Worm (Caenorhabditis elegans) whole organism, midembryonic: ENCODE results near the gene hpd-1.
A peak's percentile ranks its signal among the peaks of the same experiment; 100 is the strongest.

Experiments used
- T22C8.4 ChIP-seq: fragments of 200-800 bp; sonication (Bioruptor generic); IDR thresholded peaks from 2 replicates; pipeline ENCODE4 v1.3.6; 2022; ENCODE audit warnings: missing genetic modification characterization, missing compliant biosample characterization
- cog-1 ChIP-seq: sonication (generic microtip); optimal IDR thresholded peaks from 2 replicates; lab custom pipeline; 2016; ENCODE audit warnings: missing genetic modification characterization, missing compliant biosample characterization
- flt-1 ChIP-seq: fragments of 200-800 bp; sonication (Bioruptor generic); IDR thresholded peaks from 2 replicates; pipeline ENCODE4 v1.3.6; 2022; ENCODE audit warnings: missing genetic modification characterization, missing compliant biosample characterization
- klf-2 ChIP-seq: fragments of 200-800 bp; sonication (Bioruptor generic); conservative IDR thresholded peaks from 2 replicates; pipeline ENCODE4 v1.3.6; 2022; ENCODE audit warnings: missing genetic modification reagents, missing genetic modification characterization, missing compliant biosample characterization
- med-1 ChIP-seq: sonication (generic microtip); optimal IDR thresholded peaks from 2 replicates; lab custom pipeline; 2017; ENCODE audit warnings: missing genetic modification characterization, mild to moderate bottlenecking, missing compliant biosample characterization, antibody characterized with exemption, missing genetic modification reagents; ENCODE audit not compliant: insufficient read depth
- ref-1 ChIP-seq: fragments of 200-800 bp; sonication (Bioruptor generic); conservative IDR thresholded peaks from 2 replicates; pipeline ENCODE4 v1.3.6; 2022; ENCODE audit warnings: missing genetic modification reagents, missing genetic modification characterization, missing compliant biosample characterization
- tab-1 ChIP-seq: fragments of 200-800 bp; sonication (Bioruptor generic); IDR thresholded peaks from 2 replicates; pipeline ENCODE4 v1.3.6; 2022; ENCODE audit warnings: missing genetic modification characterization, missing compliant biosample characterization
- ztf-23 ChIP-seq: fragments of 200-800 bp; sonication (Bioruptor generic); IDR thresholded peaks from 2 replicates; pipeline ENCODE4 v1.3.6; 2022; ENCODE audit warnings: missing genetic modification reagents, missing genetic modification characterization, missing compliant biosample characterization
- ztf-29 ChIP-seq: fragments of 200-800 bp; sonication (Bioruptor generic); IDR thresholded peaks from 2 replicates; pipeline ENCODE4 v1.3.6; 2022; ENCODE audit warnings: missing genetic modification reagents, missing genetic modification characterization, missing compliant biosample characterization

hpd-1 gene

DNA sequence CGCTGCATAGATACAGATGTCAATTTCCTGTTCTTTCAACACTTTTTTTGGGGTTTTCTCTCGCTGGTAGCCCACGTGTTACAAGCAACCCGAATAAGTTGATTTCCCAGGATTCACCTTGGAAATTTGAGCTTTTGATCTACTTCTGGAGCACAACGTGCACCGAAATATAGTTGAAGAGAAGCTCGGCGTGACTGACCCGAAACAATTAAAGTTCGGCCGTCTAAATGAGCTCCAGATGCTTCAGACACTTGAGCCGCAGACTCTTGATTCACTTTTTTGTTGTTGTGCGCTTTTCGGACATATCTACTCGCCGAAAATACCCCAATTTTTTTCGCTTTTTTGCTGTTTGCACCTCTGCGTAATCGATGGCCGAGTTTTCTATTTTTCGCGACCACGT, 16.4 kb upstream of the hpd-1 start:
- TF ChIP-seq ztf-23 (no peak), cog-1 (tag; lab: Kevin White, UChicago) (no peak)

DNA sequence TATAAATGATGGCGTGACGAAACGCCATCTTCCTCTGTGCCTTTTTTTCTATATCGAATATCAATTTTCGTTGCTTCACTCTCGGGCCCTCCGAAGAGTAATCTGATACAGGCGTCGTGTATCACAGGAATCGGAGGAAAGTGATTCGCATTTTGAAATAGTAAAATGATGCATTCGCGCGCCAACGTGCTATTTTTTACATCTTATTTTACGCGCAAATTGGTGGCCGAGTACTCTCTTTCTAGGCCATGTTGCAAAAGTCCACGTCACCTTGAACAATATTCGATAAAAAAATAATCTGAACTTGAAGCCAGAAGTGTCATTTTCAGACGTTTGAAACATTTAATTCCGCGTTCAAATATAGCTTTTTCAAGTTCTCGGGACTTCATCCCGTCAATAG, 15.7 kb upstream of the hpd-1 start:
- TF ChIP-seq ztf-23: no peak
- TF ChIP-seq ztf-29 (GFP tag; lab: Robert Waterston, UW): no peak
- no peak for TF ChIP-seq flt-1 (GFP tag; lab: Robert Waterston, UW)
- TF ChIP-seq tab-1 (GFP tag; lab: Robert Waterston, UW): no peak
- no peak for TF ChIP-seq klf-2 (GFP tag; lab: Robert Waterston, UW)
- no peak for TF ChIP-seq ref-1 (GFP tag; lab: Robert Waterston, UW)
- TF ChIP-seq med-1 (GFP tag; lab: Kevin White, UChicago): no peak
- TF ChIP-seq cog-1 (tag; lab: Kevin White, UChicago): no peak
- no peak for TF ChIP-seq T22C8.4

DNA sequence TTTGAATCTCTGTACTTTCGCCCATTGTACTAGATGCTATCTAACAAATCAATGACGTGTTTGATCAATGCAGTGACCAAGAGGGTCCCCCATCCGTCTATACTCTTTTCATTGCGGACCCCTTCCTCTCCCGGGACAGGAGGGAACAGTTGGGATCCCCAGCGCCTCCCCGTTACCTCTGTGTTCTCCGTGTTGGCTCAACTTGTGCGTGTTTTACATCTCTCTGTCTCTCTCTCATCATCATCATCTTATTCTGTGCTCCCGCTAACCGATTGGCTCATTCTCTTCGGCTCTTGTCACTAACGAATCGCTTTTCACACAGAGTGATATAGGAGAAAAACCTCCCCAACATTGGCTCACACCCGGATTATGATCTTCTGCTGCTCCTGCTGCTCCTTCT, 14.8 kb upstream of the hpd-1 start, which contains the start of gene unc-49:
TSS of gene unc-49 (plus strand) at position 240 of the 400 bp plus-strand sequence.
- no peak for TF ChIP-seq med-1 (GFP tag; lab: Kevin White, UChicago)
- no peak for TF ChIP-seq flt-1 (GFP tag; lab: Robert Waterston, UW)
- TF ChIP-seq klf-2 (GFP tag; lab: Robert Waterston, UW): no peak
- TF ChIP-seq tab-1 (GFP tag; lab: Robert Waterston, UW): no peak
- no peak for TF ChIP-seq ztf-23
- no peak for TF ChIP-seq ref-1 (GFP tag; lab: Robert Waterston, UW)
- TF ChIP-seq cog-1 (tag; lab: Kevin White, UChicago): no peak
- TF ChIP-seq T22C8.4: no peak
- TF ChIP-seq ztf-29 (GFP tag; lab: Robert Waterston, UW): no peak

DNA sequence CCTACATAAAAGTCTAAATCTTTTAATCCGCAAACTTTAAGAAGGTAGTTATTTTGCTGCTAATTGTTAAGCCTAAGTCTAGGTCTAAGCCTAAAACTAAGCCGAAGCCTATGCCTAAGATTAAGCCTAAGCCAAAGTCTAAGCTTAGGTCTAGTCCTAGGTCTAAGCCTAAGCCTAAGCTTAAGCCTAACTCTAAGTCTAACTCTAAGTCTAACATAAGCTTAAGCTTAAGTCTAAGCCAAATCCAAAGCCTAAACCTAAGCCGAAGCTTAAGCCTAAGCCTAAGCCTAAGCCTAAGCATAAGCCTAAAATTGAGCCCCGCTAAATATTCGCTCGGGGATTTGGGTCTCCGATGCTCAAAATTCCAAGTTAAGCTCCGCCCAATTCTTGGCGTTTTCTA, 14.1 kb upstream of the hpd-1 start:
- TF ChIP-seq ztf-29 (GFP tag; lab: Robert Waterston, UW): peak; percentile 14; the same call in 1 of the 2 replicates
- TF ChIP-seq cog-1 (tag; lab: Kevin White, UChicago): no peak

DNA sequence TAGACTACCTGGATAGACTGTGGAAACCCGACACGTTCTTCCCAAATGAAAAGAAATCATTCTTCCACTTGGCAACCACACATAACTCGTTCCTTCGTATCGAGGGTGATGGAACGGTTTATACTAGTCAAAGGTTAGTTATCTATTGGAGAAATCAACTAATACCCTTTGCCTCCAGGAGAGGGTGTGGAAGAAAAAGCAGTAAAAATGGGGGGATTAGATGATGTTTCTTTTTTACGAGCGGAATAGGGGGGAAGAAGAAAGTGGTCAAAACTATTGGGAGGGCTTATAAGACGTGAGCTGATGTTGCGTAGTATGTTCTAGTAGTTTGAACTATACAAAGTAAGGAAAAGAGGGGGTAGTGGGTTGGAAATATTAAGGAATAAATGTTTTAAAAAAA, 12.3 kb upstream of the hpd-1 start:
- TF ChIP-seq flt-1 (GFP tag; lab: Robert Waterston, UW) (no peak), T22C8.4 (no peak), med-1 (GFP tag; lab: Kevin White, UChicago) (no peak), ztf-29 (GFP tag; lab: Robert Waterston, UW) (no peak), ref-1 (GFP tag; lab: Robert Waterston, UW) (no peak), tab-1 (GFP tag; lab: Robert Waterston, UW) (no peak), ztf-23 (no peak), cog-1 (tag; lab: Kevin White, UChicago) (no peak), klf-2 (GFP tag; lab: Robert Waterston, UW) (no peak)

DNA sequence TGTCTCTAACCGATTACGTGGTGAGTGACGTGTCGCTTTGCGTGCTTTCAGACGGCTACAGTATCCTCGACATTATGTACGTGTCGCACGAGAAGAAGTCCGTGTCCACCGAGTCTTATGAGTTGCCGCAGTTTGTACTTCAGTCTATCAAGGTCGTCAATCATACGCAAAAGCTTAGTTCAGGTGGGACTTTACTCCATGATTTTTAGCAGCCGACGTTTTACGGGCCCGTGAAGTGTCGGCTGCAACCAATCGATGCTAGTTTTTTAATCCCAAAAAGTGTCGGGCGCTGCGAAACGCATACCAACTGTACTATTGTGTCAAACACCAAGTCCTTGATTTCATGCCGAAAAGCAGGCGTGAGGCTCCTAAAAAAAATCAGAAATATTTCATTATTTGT, 10.5 kb upstream of the hpd-1 start:
- TF ChIP-seq cog-1 (tag; lab: Kevin White, UChicago) (no peak), T22C8.4 (no peak), ref-1 (GFP tag; lab: Robert Waterston, UW) (no peak), ztf-23 (no peak), tab-1 (GFP tag; lab: Robert Waterston, UW) (no peak), klf-2 (GFP tag; lab: Robert Waterston, UW) (no peak), ztf-29 (GFP tag; lab: Robert Waterston, UW) (no peak), flt-1 (GFP tag; lab: Robert Waterston, UW) (no peak), med-1 (GFP tag; lab: Kevin White, UChicago) (no peak)

DNA sequence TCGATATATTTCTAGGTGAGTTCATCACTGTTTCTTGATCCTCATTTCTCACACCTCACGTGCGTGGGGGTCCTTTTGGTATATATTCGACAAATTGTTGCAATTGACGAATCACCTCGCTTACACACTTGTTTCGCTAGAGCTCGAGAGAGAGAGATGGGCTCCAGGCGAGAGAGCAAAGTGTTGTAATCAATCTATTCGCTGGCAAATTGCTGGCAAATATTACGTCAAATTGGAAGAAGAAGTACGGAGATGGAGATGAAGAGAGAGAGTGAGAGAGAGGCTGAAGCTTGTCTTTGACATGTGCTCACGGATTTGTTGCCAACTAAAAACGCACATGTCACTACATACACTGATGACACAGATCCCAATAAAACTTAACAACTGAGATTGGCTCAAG, 9.4 kb upstream of the hpd-1 start:
- TF ChIP-seq ref-1 (GFP tag; lab: Robert Waterston, UW) (no peak), cog-1 (tag; lab: Kevin White, UChicago) (no peak), ztf-29 (GFP tag; lab: Robert Waterston, UW) (no peak), ztf-23 (no peak), klf-2 (GFP tag; lab: Robert Waterston, UW) (no peak), tab-1 (GFP tag; lab: Robert Waterston, UW) (no peak)

DNA sequence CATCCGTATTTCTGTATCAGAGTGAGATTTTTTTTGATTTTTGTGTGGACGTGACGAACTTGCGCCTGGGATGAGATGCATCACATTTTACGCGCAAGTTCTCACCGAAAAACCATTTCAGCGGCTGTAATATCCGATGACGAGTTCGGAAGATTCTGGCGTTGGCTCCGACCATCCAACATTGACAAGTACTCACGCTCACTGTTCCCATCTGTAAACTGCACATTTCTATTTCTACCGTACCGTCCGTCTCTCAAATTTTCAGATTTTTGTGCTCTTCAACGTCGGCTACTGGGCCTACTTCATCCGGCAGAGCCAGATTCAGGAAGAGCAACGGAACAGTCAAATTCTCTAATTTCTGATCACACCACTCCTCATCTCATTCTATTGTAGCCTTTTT, 7.9 kb upstream of the hpd-1 start:
- TF ChIP-seq tab-1 (GFP tag; lab: Robert Waterston, UW) (no peak), ref-1 (GFP tag; lab: Robert Waterston, UW) (no peak), med-1 (GFP tag; lab: Kevin White, UChicago) (no peak), cog-1 (tag; lab: Kevin White, UChicago) (no peak), T22C8.4 (no peak), flt-1 (GFP tag; lab: Robert Waterston, UW) (no peak), ztf-29 (GFP tag; lab: Robert Waterston, UW) (no peak), klf-2 (GFP tag; lab: Robert Waterston, UW) (no peak), ztf-23 (no peak)

DNA sequence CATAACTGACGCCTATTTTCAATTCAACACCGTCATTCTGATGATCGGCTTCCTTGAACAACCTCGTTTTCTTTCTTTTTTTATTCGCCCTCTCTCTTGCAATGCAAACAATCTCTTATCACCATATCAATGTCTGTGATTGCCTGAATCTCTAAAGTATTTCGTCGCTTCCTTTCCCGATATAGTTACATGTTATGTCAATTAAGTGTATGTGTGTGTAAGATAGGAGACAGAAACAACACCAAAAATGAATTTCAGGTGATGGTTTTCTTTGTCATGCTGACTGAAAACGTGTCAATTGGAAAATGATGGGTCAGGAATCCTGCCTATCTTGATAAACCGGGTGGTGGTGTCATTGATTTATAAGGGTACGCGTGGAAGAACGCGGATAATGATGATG, 2.0 kb upstream of the hpd-1 start:
- TF ChIP-seq ztf-23 (no peak), flt-1 (GFP tag; lab: Robert Waterston, UW) (no peak), klf-2 (GFP tag; lab: Robert Waterston, UW) (no peak), T22C8.4 (no peak), tab-1 (GFP tag; lab: Robert Waterston, UW) (no peak), ztf-29 (GFP tag; lab: Robert Waterston, UW) (no peak)

DNA sequence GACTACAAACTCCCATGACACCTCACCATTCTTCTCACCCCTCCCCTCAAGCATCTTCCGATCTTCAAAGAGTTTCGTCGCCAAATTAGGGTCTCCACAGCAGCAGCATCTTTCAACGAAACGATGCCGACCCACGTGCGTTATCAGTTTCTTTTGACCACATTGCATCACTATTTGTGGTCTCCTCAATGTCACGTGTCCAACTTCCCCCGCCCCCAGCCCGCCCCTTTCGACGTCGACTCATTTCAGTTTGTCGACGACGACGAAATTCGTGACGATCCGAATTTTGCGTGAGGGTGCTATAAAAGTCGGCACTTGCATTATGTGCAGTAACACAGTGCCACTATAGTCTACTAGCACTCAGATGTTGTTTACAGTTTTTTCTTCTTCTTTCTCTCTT, 1.1 kb upstream of the hpd-1 start:
- no peak for TF ChIP-seq flt-1 (GFP tag; lab: Robert Waterston, UW)
- TF ChIP-seq ztf-23: no peak
- TF ChIP-seq med-1 (GFP tag; lab: Kevin White, UChicago): no peak
- TF ChIP-seq cog-1 (tag; lab: Kevin White, UChicago): no peak
- no peak for TF ChIP-seq tab-1 (GFP tag; lab: Robert Waterston, UW)
- TF ChIP-seq klf-2 (GFP tag; lab: Robert Waterston, UW): no peak
- no peak for TF ChIP-seq T22C8.4
- TF ChIP-seq ztf-29 (GFP tag; lab: Robert Waterston, UW): no peak
